Fruit fly (Drosophila melanogaster): ENCODE data around the gene Sf3b3.

The Sf3b3 gene

dm6 chr3L:808725-809537 lies 24.3 kb downstream of the Sf3b3 start:
- TF ChIP-seq CG11902 (GFP tag; optimal IDR thresholded peaks at IDR 0.05), result no peak
- no peak for TF ChIP-seq CG1621 (tag; optimal IDR thresholded peaks at IDR 0.05)
- TF ChIP-seq fd85E (GFP tag; optimal IDR thresholded peaks at IDR 0.05), result no peak
- TF ChIP-seq CG31627 (GFP tag; optimal IDR thresholded peaks at IDR 0.05), result no peak
- no peak for TF ChIP-seq CG32006 (GFP tag; optimal IDR thresholded peaks at IDR 0.05)
- TF ChIP-seq salr (GFP tag; optimal IDR thresholded peaks at IDR 0.05), result no peak
- no peak for TF ChIP-seq esn (GFP tag; optimal IDR thresholded peaks at IDR 0.05)
- no peak for TF ChIP-seq eg (GFP tag; IDR thresholded peaks at IDR 0.05)
- TF ChIP-seq CG8319 (GFP tag; optimal IDR thresholded peaks at IDR 0.05), result no peak
- no peak for TF ChIP-seq Eip75B (GFP tag; optimal IDR thresholded peaks at IDR 0.05)
- no peak for TF ChIP-seq Ets21C (GFP tag; optimal IDR thresholded peaks at IDR 0.05)
- TF ChIP-seq CG10669 (GFP tag; optimal IDR thresholded peaks at IDR 0.05), result no peak
- TF ChIP-seq Lpt (GFP tag; optimal IDR thresholded peaks at IDR 0.05), result no peak
- no peak for TF ChIP-seq fkh (GFP tag; optimal IDR thresholded peaks at IDR 0.05)
- no peak for TF ChIP-seq CG3032 (tag; optimal IDR thresholded peaks at IDR 0.05)
- TF ChIP-seq Hr39 (GFP tag; optimal IDR thresholded peaks at IDR 0.05), result no peak

dm6 chr3L:807456-807855 lies 25.7 kb downstream of the Sf3b3 start:
- TF ChIP-seq CG31627 (GFP tag; optimal IDR thresholded peaks at IDR 0.05) (no peak), Ets96B (tag; optimal IDR thresholded peaks at IDR 0.05) (peak; percentile 57), Sox14 (GFP tag; optimal IDR thresholded peaks at IDR 0.05) (no peak), CG6792 (GFP tag; optimal IDR thresholded peaks at IDR 0.05) (no peak), Eip78C (GFP tag) (peak; percentile 78), topi (GFP tag; optimal IDR thresholded peaks at IDR 0.05) (peak; percentile 22), salr (GFP tag; optimal IDR thresholded peaks at IDR 0.05) (no peak), CG32006 (GFP tag; optimal IDR thresholded peaks at IDR 0.05) (peak; percentile 43), CG15336 (GFP tag; IDR thresholded peaks at IDR 0.05) (peak; percentile 49), CG11902 (GFP tag; optimal IDR thresholded peaks at IDR 0.05) (no peak), CG1621 (tag; optimal IDR thresholded peaks at IDR 0.05) (no peak), pdm3 (GFP tag; optimal IDR thresholded peaks at IDR 0.05) (peak; percentile 16), CG7368 (GFP tag; optimal IDR thresholded peaks at IDR 0.05) (no peak), CG10631 (GFP tag; optimal IDR thresholded peaks at IDR 0.05) (peak; percentile 24), net (GFP tag; optimal IDR thresholded peaks at IDR 0.05) (no peak), CG8632 (GFP tag; optimal IDR thresholded peaks at IDR 0.05) (no peak), OdsH (GFP tag; optimal IDR thresholded peaks at IDR 0.05) (peak; percentile 36), lz (GFP tag; optimal IDR thresholded peaks at IDR 0.05) (no peak), CG11294 (GFP tag; IDR thresholded peaks at IDR 0.05) (no peak), spab (GFP tag; optimal IDR thresholded peaks at IDR 0.05) (peak; percentile 18), CG6854 (GFP tag; optimal IDR thresholded peaks at IDR 0.05) (no peak), Smox (GFP tag; optimal IDR thresholded peaks at IDR 0.05) (peak; percentile 4), Lpt (GFP tag; optimal IDR thresholded peaks at IDR 0.05) (no peak), CG8119 (GFP tag; IDR thresholded peaks at IDR 0.05) (peak; percentile 67; the same call in 2 of the 3 replicates), Eip93F (GFP tag; optimal IDR thresholded peaks at IDR 0.05) (no peak), Met (GFP tag; optimal IDR thresholded peaks at IDR 0.05) (peak; percentile 40), CG6276 (GFP tag; optimal IDR thresholded peaks at IDR 0.05) (peak; percentile 37), CG10669 (GFP tag; optimal IDR thresholded peaks at IDR 0.05) (peak; percentile 14), CG6808 (GFP tag; optimal IDR thresholded peaks at IDR 0.05) (peak; percentile 9), acj6 (GFP tag; optimal IDR thresholded peaks at IDR 0.05) (no peak), esn (GFP tag; optimal IDR thresholded peaks at IDR 0.05) (peak; percentile 34), CG9139 (GFP tag; optimal IDR thresholded peaks at IDR 0.05) (no peak), Sox15 (GFP tag; optimal IDR thresholded peaks at IDR 0.05) (no peak), Ets21C (GFP tag; optimal IDR thresholded peaks at IDR 0.05) (no peak), Hr39 (GFP tag; optimal IDR thresholded peaks at IDR 0.05) (no peak), CG16779 (tag; optimal IDR thresholded peaks at IDR 0.05) (no peak), CG4318 (GFP tag; optimal IDR thresholded peaks at IDR 0.05) (peak; percentile 13), vri (GFP tag; optimal IDR thresholded peaks at IDR 0.05) (no peak), fd85E (GFP tag; optimal IDR thresholded peaks at IDR 0.05) (no peak), dsx (GFP tag; optimal IDR thresholded peaks at IDR 0.05; ENCODE audit: poor library complexity, severe bottlenecking) (no peak), Hr4 (GFP tag; optimal IDR thresholded peaks at IDR 0.05) (peak; percentile 48), dac (GFP tag; optimal IDR thresholded peaks at IDR 0.05) (no peak)
